Worm (Caenorhabditis elegans) whole organism, L1 larva: ENCODE data around the gene myo-3.

Source experiments
- Y116A8C.19 ChIP-seq: sonication (generic microtip); optimal IDR thresholded peaks from 2 replicates; lab custom pipeline; 2016; ENCODE audit warnings: missing compliant biosample characterization, missing genetic modification characterization, borderline replicate concordance
- aly-2 ChIP-seq: fragments of 150-350 bp; optimal IDR thresholded peaks from 2 replicates; lab custom pipeline; 2014; ENCODE audit warnings: missing biosample characterization, missing genetic modification characterization
- ama-1 ChIP-seq: fragments of 150-350 bp; optimal IDR thresholded peaks from 2 replicates; lab custom pipeline; 2014
- blmp-1 ChIP-seq: fragments of 150-350 bp; optimal IDR thresholded peaks from 2 replicates; lab custom pipeline; 2014; ENCODE audit warnings: missing biosample characterization, missing genetic modification characterization
- ceh-63 ChIP-seq: fragments of 200-800 bp; sonication (Bioruptor generic); optimal IDR thresholded peaks from 2 replicates; lab custom pipeline; 2018; ENCODE audit warnings: mild to moderate bottlenecking, missing genetic modification characterization, missing compliant biosample characterization
- ceh-8 ChIP-seq: fragments of 200-800 bp; sonication (Bioruptor generic); optimal IDR thresholded peaks from 2 replicates; lab custom pipeline; 2018; ENCODE audit warnings: mild to moderate bottlenecking, missing genetic modification characterization, moderate library complexity, missing compliant biosample characterization
- ceh-90 ChIP-seq: sonication (generic microtip); optimal IDR thresholded peaks from 2 replicates; lab custom pipeline; 2016; ENCODE audit warnings: missing genetic modification characterization, missing compliant biosample characterization
- ces-1 ChIP-seq: fragments of 150-350 bp; optimal IDR thresholded peaks from 2 replicates; lab custom pipeline; 2014; ENCODE audit warnings: missing biosample characterization, missing genetic modification reagents, missing genetic modification characterization
- dpl-1 ChIP-seq, 3 experiments: fragments of 150-350 bp in 2 of 3; sonication (generic microtip) in 1 of 3; optimal IDR thresholded peaks; 2 replicates each; lab custom pipeline; 2014 to 2017; ENCODE audit warnings: missing biosample characterization in 3 of 3, missing genetic modification characterization in 3 of 3, missing genetic modification reagents in 3 of 3
- egl-13 ChIP-seq: sonication (generic microtip); optimal IDR thresholded peaks from 2 replicates; lab custom pipeline; 2016; ENCODE audit warnings: missing genotype, missing genetic modification reagents, missing genetic modification characterization, missing compliant biosample characterization
- egl-27 ChIP-seq, 2 experiments: fragments of 150-350 bp in 1 of 2; sonication (generic microtip); optimal IDR thresholded peaks; 3 replicates each; lab custom pipeline; 2017 to 2018; ENCODE audit warnings: missing biosample characterization in 2 of 2, missing genetic modification characterization in 2 of 2, missing genetic modification reagents in 2 of 2
- elt-2 ChIP-seq: sonication (generic microtip); optimal IDR thresholded peaks from 2 replicates; lab custom pipeline; 2016; ENCODE audit warnings: missing genetic modification characterization, mild to moderate bottlenecking, inconsistent platforms, missing compliant biosample characterization, missing genetic modification reagents
- elt-3 ChIP-seq, 6 experiments: fragments of 150-350 bp in 1 of 6; sonication (generic microtip); optimal IDR thresholded peaks; 2 replicates each; lab custom pipeline; 2017 to 2018; ENCODE audit warnings: missing biosample characterization in 6 of 6, missing genetic modification characterization in 6 of 6, inconsistent platforms in 1 of 6
- fkh-10 ChIP-seq: sonication (generic microtip); optimal IDR thresholded peaks from 2 replicates; lab custom pipeline; 2017; ENCODE audit warnings: missing biosample characterization, missing genetic modification reagents, missing genetic modification characterization
- fkh-4 ChIP-seq: sonication (generic microtip); optimal IDR thresholded peaks from 2 replicates; lab custom pipeline; 2016; ENCODE audit warnings: missing compliant biosample characterization, missing genetic modification characterization, borderline replicate concordance
- grh-1 ChIP-seq: fragments of 200-800 bp; sonication (Bioruptor generic); IDR thresholded peaks from 2 replicates; pipeline ENCODE4 v1.3.6; 2022; ENCODE audit warnings: missing genetic modification reagents, missing genetic modification characterization, missing compliant biosample characterization
- hlh-17 ChIP-seq: fragments of 200-800 bp; sonication (Bioruptor generic); optimal IDR thresholded peaks from 2 replicates; lab custom pipeline; 2018; ENCODE audit warnings: missing genetic modification characterization, mild to moderate bottlenecking, missing compliant biosample characterization, moderate library complexity, borderline replicate concordance
- irx-1 ChIP-seq: sonication (generic microtip); optimal IDR thresholded peaks from 2 replicates; lab custom pipeline; 2016; ENCODE audit warnings: missing genetic modification characterization, missing compliant biosample characterization
- jun-1 ChIP-seq: fragments of 150-350 bp; optimal IDR thresholded peaks from 2 replicates; lab custom pipeline; 2014; ENCODE audit warnings: missing biosample characterization, missing genetic modification reagents, missing genetic modification characterization
- lin-14 ChIP-seq: fragments of 200-800 bp; sonication (Bioruptor generic); optimal IDR thresholded peaks from 2 replicates; lab custom pipeline; 2018; ENCODE audit warnings: mild to moderate bottlenecking, missing genetic modification characterization, moderate library complexity, missing compliant biosample characterization
- lin-35 ChIP-seq, 2 experiments: fragments of 150-350 bp; optimal IDR thresholded peaks; 2 replicates each; lab custom pipeline; 2014; ENCODE audit warnings: missing biosample characterization in 2 of 2, missing genetic modification characterization in 2 of 2, missing genetic modification reagents in 2 of 2
- mab-9 ChIP-seq: fragments of 200-800 bp; sonication (Bioruptor generic); IDR thresholded peaks from 2 replicates; pipeline ENCODE4 v1.3.6; 2022; ENCODE audit warnings: missing genetic modification reagents, missing genetic modification characterization, missing compliant biosample characterization
- mef-2 ChIP-seq: fragments of 150-350 bp; optimal IDR thresholded peaks from 2 replicates; lab custom pipeline; 2014; ENCODE audit warnings: missing biosample characterization, missing genetic modification characterization
- mep-1 ChIP-seq: fragments of 150-350 bp; optimal IDR thresholded peaks from 2 replicates; lab custom pipeline; 2014; ENCODE audit warnings: missing biosample characterization, missing genetic modification characterization
- nhr-47 ChIP-seq: sonication (generic microtip); optimal IDR thresholded peaks from 2 replicates; lab custom pipeline; 2016; ENCODE audit warnings: mild to moderate bottlenecking, missing genetic modification characterization, moderate library complexity, missing compliant biosample characterization
- nhr-76 ChIP-seq: sonication (generic microtip); optimal IDR thresholded peaks from 2 replicates; lab custom pipeline; 2017; ENCODE audit warnings: missing biosample characterization, missing genetic modification characterization
- nhr-77 ChIP-seq: fragments of 150-350 bp; optimal IDR thresholded peaks from 2 replicates; lab custom pipeline; 2014; ENCODE audit warnings: missing biosample characterization, missing genetic modification characterization
- nhr-84 ChIP-seq: sonication (generic microtip); optimal IDR thresholded peaks from 2 replicates; lab custom pipeline; 2017; ENCODE audit warnings: missing biosample characterization, missing genetic modification characterization
- nhr-90 ChIP-seq: sonication (generic microtip); optimal IDR thresholded peaks from 2 replicates; lab custom pipeline; 2016; ENCODE audit warnings: mild to moderate bottlenecking, missing genetic modification characterization, missing compliant biosample characterization; ENCODE audit not compliant: poor library complexity
- rnt-1 ChIP-seq: sonication (generic microtip); optimal IDR thresholded peaks from 2 replicates; lab custom pipeline; 2016; ENCODE audit warnings: mild to moderate bottlenecking, missing genetic modification characterization, moderate library complexity, missing compliant biosample characterization
- sox-4 ChIP-seq: sonication (generic microtip); optimal IDR thresholded peaks from 2 replicates; lab custom pipeline; 2016; ENCODE audit warnings: missing genetic modification characterization, missing compliant biosample characterization
- swsn-7 ChIP-seq: sonication (generic microtip); optimal IDR thresholded peaks from 2 replicates; lab custom pipeline; 2016; ENCODE audit warnings: missing genetic modification characterization, missing compliant biosample characterization
- tlp-1 ChIP-seq: fragments of 150-350 bp; optimal IDR thresholded peaks from 2 replicates; lab custom pipeline; 2014; ENCODE audit warnings: missing biosample characterization, missing genetic modification characterization
- unc-130 ChIP-seq: fragments of 150-350 bp; optimal IDR thresholded peaks from 2 replicates; lab custom pipeline; 2017; ENCODE audit warnings: missing biosample characterization, missing genetic modification characterization, inconsistent platforms
- unc-62 ChIP-seq: fragments of 150-350 bp; optimal IDR thresholded peaks from 2 replicates; lab custom pipeline; 2014; ENCODE audit warnings: missing biosample characterization, missing genetic modification reagents, missing genetic modification characterization
- unc-86 ChIP-seq: sonication (generic microtip); optimal IDR thresholded peaks from 2 replicates; lab custom pipeline; 2016; ENCODE audit warnings: missing genetic modification characterization, missing compliant biosample characterization
- zag-1 ChIP-seq: fragments of 150-350 bp; optimal IDR thresholded peaks from 2 replicates; lab custom pipeline; 2014; ENCODE audit warnings: missing biosample characterization, missing genetic modification characterization
- zip-4 ChIP-seq: fragments of 200-800 bp; sonication (Bioruptor generic); optimal IDR thresholded peaks from 2 replicates; lab custom pipeline; 2018; ENCODE audit warnings: mild to moderate bottlenecking, missing genetic modification characterization, moderate library complexity, missing compliant biosample characterization
- ztf-11 ChIP-seq, 2 experiments: sonication (generic microtip); optimal IDR thresholded peaks; 2 replicates each; lab custom pipeline; 2016 to 2017; ENCODE audit warnings: missing genetic modification characterization in 2 of 2, missing biosample characterization in 1 of 2, missing compliant biosample characterization in 1 of 2

myo-3 gene

ce11 chrV:12209951-12210350, 24.2 kb downstream of the myo-3 start:
- TF ChIP-seq zag-1 (tag; lab: Kevin White, UChicago) (no peak), ceh-8 (GFP tag; lab: Kevin White, UChicago) (no peak), sox-4 (tag; lab: Kevin White, UChicago) (no peak), tlp-1 (tag; lab: Kevin White, UChicago) (no peak), swsn-7 (tag; lab: Kevin White, UChicago) (no peak), Y116A8C.19 (no peak), mep-1 (tag; lab: Kevin White, UChicago) (no peak), egl-13 (tag; lab: Kevin White, UChicago) (no peak), irx-1 (tag; lab: Kevin White, UChicago) (no peak), unc-62 (no peak), nhr-47 (tag; lab: Kevin White, UChicago) (no peak), ceh-90 (tag; lab: Kevin White, UChicago) (no peak), mab-9 (GFP tag; lab: Robert Waterston, UW) (no peak), rnt-1 (tag; lab: Kevin White, UChicago) (no peak), zip-4 (GFP tag; lab: Kevin White, UChicago) (no peak), unc-86 (tag; lab: Kevin White, UChicago) (no peak), fkh-10 (GFP tag; lab: Kevin White, UChicago) (no peak), grh-1 (no peak), unc-130 (tag; lab: Kevin White, UChicago) (no peak), ama-1 (lab: Kevin White, UChicago) (no peak)

- no peak for TF ChIP-seq lin-35 (GFP tag; optimal IDR thresholded peaks at IDR 0.05; lab: Kevin White, UChicago)
- TF ChIP-seq rnt-1 (tag; lab: Kevin White, UChicago) = peak; percentile 24
- no peak for TF ChIP-seq hlh-17 (GFP tag; lab: Kevin White, UChicago)
- peak; percentile 44 for TF ChIP-seq lin-14 (GFP tag; lab: Kevin White, UChicago)
- TF ChIP-seq nhr-90 (tag; lab: Kevin White, UChicago) = no peak
- TF ChIP-seq jun-1 (tag; lab: Kevin White, UChicago) = no peak
- no peak for TF ChIP-seq Y116A8C.19
- peak; percentile 21 for TF ChIP-seq elt-2 (tag; lab: Kevin White, UChicago)
- no peak for TF ChIP-seq ceh-8 (GFP tag; lab: Kevin White, UChicago)
- TF ChIP-seq nhr-77 (tag; lab: Kevin White, UChicago) = no peak
- TF ChIP-seq unc-86 (tag; lab: Kevin White, UChicago) = no peak
- no peak for TF ChIP-seq mep-1 (tag; lab: Kevin White, UChicago)
- no peak for TF ChIP-seq ceh-63
- no peak for TF ChIP-seq nhr-76 (tag; lab: Kevin White, UChicago)
- TF ChIP-seq mef-2 = no peak
- no peak for TF ChIP-seq nhr-84 (tag; lab: Kevin White, UChicago)
These were observed 25.5 kb downstream of the myo-3 start for ce11 chrV:12208678-12209077.

- peak in 1 of 6 experiments; percentile 92 for TF ChIP-seq elt-3 (tag; optimal IDR thresholded peaks at IDR 0.05; lab: Kevin White, UChicago)
- TF ChIP-seq egl-27 (tag; optimal IDR thresholded peaks at IDR 0.05; lab: Kevin White, UChicago) = no peak
- no peak for TF ChIP-seq nhr-77 (tag; lab: Kevin White, UChicago)
- peak; percentile 97 for TF ChIP-seq blmp-1 (tag; lab: Kevin White, UChicago)
These were observed 34.7 kb downstream of the myo-3 start for ce11 chrV:12199474-12199873.

ce11 chrV:12198545-12198944, 35.6 kb downstream of the myo-3 start, which contains the start of gene lon-3:
Gene lon-3 (minus strand): TSS chrV:12198645.
- TF ChIP-seq fkh-4 (tag; lab: Kevin White, UChicago) (no peak), dpl-1 (GFP tag; optimal IDR thresholded peaks at IDR 0.05; lab: Kevin White, UChicago) (no peak), unc-130 (tag; lab: Kevin White, UChicago) (no peak), aly-2 (no peak), ces-1 (no peak), ztf-11 (tag; optimal IDR thresholded peaks at IDR 0.05; lab: Kevin White, UChicago) (no peak), lin-14 (GFP tag; lab: Kevin White, UChicago) (no peak), rnt-1 (tag; lab: Kevin White, UChicago) (no peak), fkh-10 (GFP tag; lab: Kevin White, UChicago) (no peak)
